Worm (Caenorhabditis elegans) whole organism, mixed stage, embryonic: ENCODE data around the gene C56A3.8.

Source experiments
- bed-3 ChIP-seq: fragments of 200-800 bp; sonication (Bioruptor generic); optimal IDR thresholded peaks from 3 replicates; lab custom pipeline; 2018; ENCODE audit warnings: mild to moderate bottlenecking, missing genetic modification characterization, moderate library complexity, missing compliant biosample characterization
- blmp-1 ChIP-seq: fragments of 150-350 bp; optimal IDR thresholded peaks from 2 replicates; lab custom pipeline; 2014; ENCODE audit warnings: missing biosample characterization, missing genetic modification characterization
- ceh-39 ChIP-seq: fragments of 150-350 bp; optimal IDR thresholded peaks from 2 replicates; lab custom pipeline; 2014; ENCODE audit warnings: missing biosample characterization, missing genetic modification characterization
- ces-1 ChIP-seq: fragments of 150-350 bp; optimal IDR thresholded peaks from 2 replicates; lab custom pipeline; 2014; ENCODE audit warnings: missing biosample characterization, missing genetic modification reagents, missing genetic modification characterization
- cnd-1 ChIP-seq: fragments of 200-800 bp; sonication (Bioruptor generic); optimal IDR thresholded peaks from 2 replicates; lab custom pipeline; 2018; ENCODE audit warnings: mild to moderate bottlenecking, missing genetic modification characterization, missing compliant biosample characterization
- drap-1 ChIP-seq: fragments of 200-800 bp; sonication (Bioruptor generic); optimal IDR thresholded peaks from 3 replicates; lab custom pipeline; 2018; ENCODE audit warnings: mild to moderate bottlenecking, missing genetic modification characterization, missing compliant biosample characterization
- elt-3 ChIP-seq: fragments of 150-350 bp; optimal IDR thresholded peaks from 2 replicates; lab custom pipeline; 2014; ENCODE audit warnings: missing biosample characterization, missing genetic modification characterization
- flh-1 ChIP-seq: fragments of 200-800 bp; sonication (Bioruptor generic); optimal IDR thresholded peaks from 2 replicates; lab custom pipeline; 2018; ENCODE audit warnings: mild to moderate bottlenecking, missing genetic modification characterization, moderate library complexity, missing compliant biosample characterization
- ham-2 ChIP-seq: fragments of 200-800 bp; sonication (Bioruptor generic); optimal IDR thresholded peaks from 2 replicates; lab custom pipeline; 2018; ENCODE audit warnings: mild to moderate bottlenecking, missing genetic modification characterization, missing compliant biosample characterization
- hlh-1 ChIP-seq: fragments of 150-350 bp; optimal IDR thresholded peaks from 2 replicates; lab custom pipeline; 2014; ENCODE audit warnings: missing biosample characterization, missing genetic modification reagents, missing genetic modification characterization
- lin-13 ChIP-seq: fragments of 150-350 bp; optimal IDR thresholded peaks from 2 replicates; lab custom pipeline; 2014; ENCODE audit warnings: missing biosample characterization, missing genetic modification characterization
- lin-32 ChIP-seq: fragments of 200-800 bp; sonication (Bioruptor generic); optimal IDR thresholded peaks from 2 replicates; lab custom pipeline; 2018; ENCODE audit warnings: mild to moderate bottlenecking, missing genetic modification characterization, missing compliant biosample characterization
- lsy-2 ChIP-seq: fragments of 150-350 bp; optimal IDR thresholded peaks from 2 replicates; lab custom pipeline; 2014; ENCODE audit warnings: missing biosample characterization, missing genetic modification characterization
- mab-5 ChIP-seq: fragments of 150-350 bp; optimal IDR thresholded peaks from 2 replicates; lab custom pipeline; 2014; ENCODE audit warnings: missing biosample characterization, missing genetic modification characterization
- mep-1 ChIP-seq: fragments of 150-350 bp; optimal IDR thresholded peaks from 2 replicates; lab custom pipeline; 2017; ENCODE audit warnings: missing biosample characterization, missing genetic modification reagents, missing genetic modification characterization, inconsistent platforms
- mls-2 ChIP-seq: sonication (generic microtip); optimal IDR thresholded peaks from 2 replicates; lab custom pipeline; 2016; ENCODE audit warnings: mild to moderate bottlenecking, missing genetic modification characterization, moderate library complexity, missing compliant biosample characterization
- nhr-12 ChIP-seq: fragments of 150-350 bp; optimal IDR thresholded peaks from 2 replicates; lab custom pipeline; 2014; ENCODE audit warnings: missing biosample characterization, missing genetic modification characterization
- nhr-237 ChIP-seq: fragments of 150-350 bp; optimal IDR thresholded peaks from 2 replicates; lab custom pipeline; 2014; ENCODE audit warnings: missing biosample characterization, missing genetic modification characterization
- nhr-28 ChIP-seq: fragments of 150-350 bp; optimal IDR thresholded peaks from 2 replicates; lab custom pipeline; 2014; ENCODE audit warnings: missing biosample characterization, missing genetic modification characterization
- nhr-76 ChIP-seq: sonication (generic microtip); optimal IDR thresholded peaks from 2 replicates; lab custom pipeline; 2017; ENCODE audit warnings: missing biosample characterization, missing genetic modification characterization
- pha-4 ChIP-seq: fragments of 150-350 bp; optimal IDR thresholded peaks from 2 replicates; lab custom pipeline; 2018; ENCODE audit warnings: missing biosample characterization, missing genetic modification reagents, missing genetic modification characterization
- sem-2 ChIP-seq: fragments of 200-800 bp; sonication (Bioruptor generic); optimal IDR thresholded peaks from 2 replicates; lab custom pipeline; 2018; ENCODE audit warnings: mild to moderate bottlenecking, missing genetic modification characterization, missing compliant biosample characterization
- snpc-4 ChIP-seq: fragments of 150-350 bp; optimal IDR thresholded peaks from 2 replicates; lab custom pipeline; 2014; ENCODE audit warnings: missing biosample characterization, missing genetic modification characterization
- sptf-1 ChIP-seq: sonication (generic microtip); optimal IDR thresholded peaks from 2 replicates; lab custom pipeline; 2017; ENCODE audit warnings: mild to moderate bottlenecking, missing genetic modification characterization, moderate library complexity, missing compliant biosample characterization
- tbx-8 ChIP-seq: fragments of 200-800 bp; sonication (Bioruptor generic); optimal IDR thresholded peaks from 2 replicates; lab custom pipeline; 2018; ENCODE audit warnings: mild to moderate bottlenecking, missing genetic modification characterization, moderate library complexity, missing compliant biosample characterization
- unc-39 ChIP-seq: fragments of 150-350 bp; optimal IDR thresholded peaks from 2 replicates; lab custom pipeline; 2014; ENCODE audit warnings: missing biosample characterization, missing genetic modification characterization
- unc-62 ChIP-seq: fragments of 150-350 bp; optimal IDR thresholded peaks from 2 replicates; lab custom pipeline; 2014; ENCODE audit warnings: missing biosample characterization, missing genetic modification reagents, missing genetic modification characterization
- zip-8 ChIP-seq: fragments of 150-350 bp; optimal IDR thresholded peaks from 2 replicates; lab custom pipeline; 2014; ENCODE audit warnings: missing biosample characterization, missing genetic modification characterization
- ztf-11 ChIP-seq: fragments of 150-350 bp; optimal IDR thresholded peaks from 2 replicates; lab custom pipeline; 2014; ENCODE audit warnings: missing biosample characterization, missing genetic modification characterization

C56A3.8 gene

ce11 chrV:13530698-13531097 is 29.4 kb upstream of the C56A3.8 start, which contains the start of gene ttr-44:
Gene ttr-44, minus strand, starts transcription at chrV:13530744.
- TF ChIP-seq zip-8 (tag; lab: Kevin White, UChicago) (no peak), unc-39 (tag; lab: Kevin White, UChicago) (no peak), ztf-11 (tag; lab: Kevin White, UChicago) (no peak), ceh-39 (tag; lab: Kevin White, UChicago) (no peak), ces-1 (GFP tag; lab: Kevin White, UChicago) (no peak), blmp-1 (tag; lab: Kevin White, UChicago) (no peak), nhr-76 (tag; lab: Kevin White, UChicago) (no peak), pha-4 (tag; lab: Kevin White, UChicago) (no peak), sem-2 (no peak), nhr-28 (tag; lab: Kevin White, UChicago) (no peak)

DNA sequence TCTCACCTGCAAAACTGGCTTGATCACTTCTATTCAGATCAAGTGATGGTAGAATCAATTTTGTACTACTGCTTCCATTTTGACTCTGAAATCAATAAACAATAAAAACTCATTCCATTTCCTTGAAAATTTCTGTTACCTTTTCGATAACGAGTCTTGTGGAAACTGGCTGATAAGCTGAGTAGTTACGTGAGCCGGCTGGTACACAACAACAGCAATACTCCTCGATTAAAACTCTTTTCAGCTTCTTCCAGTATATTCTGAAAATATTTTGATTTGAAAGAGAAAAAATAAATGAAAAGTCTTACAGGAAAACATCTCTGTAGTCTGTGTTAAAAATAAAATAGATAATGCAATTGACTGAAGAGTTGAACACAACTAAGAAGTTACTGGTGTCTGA is 27.6 kb upstream of the C56A3.8 start:
- TF ChIP-seq drap-1 (GFP tag; lab: Kevin White, UChicago), result no peak
- no peak for TF ChIP-seq ces-1 (GFP tag; lab: Kevin White, UChicago)
- TF ChIP-seq flh-1 (GFP tag; lab: Kevin White, UChicago), result no peak
- TF ChIP-seq ham-2 (GFP tag; lab: Kevin White, UChicago), result no peak
- no peak for TF ChIP-seq cnd-1 (tag; lab: Kevin White, UChicago)
- no peak for TF ChIP-seq nhr-28 (tag; lab: Kevin White, UChicago)
- no peak for TF ChIP-seq mep-1
- TF ChIP-seq elt-3 (tag; lab: Kevin White, UChicago), result no peak
- no peak for TF ChIP-seq nhr-237 (tag; lab: Kevin White, UChicago)
- TF ChIP-seq pha-4 (tag; lab: Kevin White, UChicago), result no peak
- no peak for TF ChIP-seq nhr-12 (tag; lab: Kevin White, UChicago)
- no peak for TF ChIP-seq bed-3 (GFP tag; lab: Kevin White, UChicago)
- no peak for TF ChIP-seq lin-32 (GFP tag; lab: Kevin White, UChicago)
- TF ChIP-seq lin-13 (tag; lab: Kevin White, UChicago), result no peak

DNA sequence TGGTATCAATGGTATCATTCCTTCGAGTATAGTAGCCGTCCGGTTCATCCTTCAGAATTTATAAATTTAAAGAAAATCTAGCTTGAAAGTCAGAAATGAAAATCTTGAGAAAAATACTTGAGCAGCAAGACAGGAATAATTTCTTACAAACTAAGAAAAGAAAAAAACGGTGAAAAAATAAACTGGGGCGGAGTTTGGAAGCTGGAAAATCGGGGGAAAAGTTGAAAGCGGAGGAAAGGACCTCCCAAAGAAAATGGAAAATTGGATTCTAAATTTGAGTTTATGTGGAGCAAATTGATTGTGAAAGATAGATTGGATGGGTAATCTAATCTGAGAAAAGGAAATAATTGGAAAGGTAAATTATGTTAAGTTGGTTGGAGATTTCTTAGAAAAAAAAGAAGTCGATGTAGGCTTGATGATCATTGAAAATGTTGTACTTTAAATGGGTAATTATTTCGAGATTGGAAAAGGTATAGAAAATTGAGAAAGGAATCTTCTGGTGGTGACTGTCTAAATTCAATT is 24.0 kb upstream of the C56A3.8 start, which contains the start of gene frpr-5:
TSS of gene frpr-5 (minus strand) at position 51 of the 522 bp plus-strand sequence.
- TF ChIP-seq ces-1 (GFP tag; lab: Kevin White, UChicago) (peak; percentile 57), nhr-28 (tag; lab: Kevin White, UChicago) (no peak)

- TF ChIP-seq nhr-76 (tag; lab: Kevin White, UChicago), result no peak
- TF ChIP-seq ces-1 (GFP tag; lab: Kevin White, UChicago), result peak; percentile 22
- TF ChIP-seq, all 35 proteins: peak for 1
Observed at ce11 chrV:13551601-13552000, 8.5 kb upstream of the C56A3.8 start, which contains the start of the genes C56A3.4 and C56A3.5. Gene C56A3.4, minus strand, starts transcription at chrV:13551754. Gene C56A3.5, plus strand, starts transcription at chrV:13551967.

ce11 chrV:13556297-13556696 is 3.8 kb upstream of the C56A3.8 start, which contains the start of gene C56A3.6:
Gene C56A3.6, minus strand, starts transcription at chrV:13556397.
- TF ChIP-seq hlh-1 (tag; lab: Kevin White, UChicago) (peak; percentile 16), snpc-4 (tag; lab: Kevin White, UChicago) (no peak)

- TF ChIP-seq tbx-8 (GFP tag; lab: Kevin White, UChicago) (no peak), hlh-1 (tag; lab: Kevin White, UChicago) (peak; percentile 28), ztf-11 (tag; lab: Kevin White, UChicago) (no peak), zip-8 (tag; lab: Kevin White, UChicago) (no peak), mls-2 (tag; lab: Kevin White, UChicago) (peak; percentile 11), nhr-237 (tag; lab: Kevin White, UChicago) (peak; percentile 53), sptf-1 (tag; lab: Kevin White, UChicago) (peak; percentile 65), ces-1 (GFP tag; lab: Kevin White, UChicago) (peak; percentile 75), pha-4 (tag; lab: Kevin White, UChicago) (peak; percentile 46), lsy-2 (tag; lab: Kevin White, UChicago) (peak; percentile 46), mep-1 (peak; percentile 35), mab-5 (tag; lab: Kevin White, UChicago) (no peak), nhr-12 (tag; lab: Kevin White, UChicago) (no peak), cnd-1 (tag; lab: Kevin White, UChicago) (no peak), unc-62 (GFP tag; lab: Kevin White, UChicago) (no peak), elt-3 (tag; lab: Kevin White, UChicago) (no peak), ceh-39 (tag; lab: Kevin White, UChicago) (peak; percentile 19)
Observed at ce11 chrV:13556746-13557145, 3.3 kb upstream of the C56A3.8 start, which contains the start of gene cav-2. Gene cav-2, plus strand, starts transcription at chrV:13557104.
